Fruit fly (Drosophila melanogaster): ENCODE data around the gene Srp54k.

DNA sequence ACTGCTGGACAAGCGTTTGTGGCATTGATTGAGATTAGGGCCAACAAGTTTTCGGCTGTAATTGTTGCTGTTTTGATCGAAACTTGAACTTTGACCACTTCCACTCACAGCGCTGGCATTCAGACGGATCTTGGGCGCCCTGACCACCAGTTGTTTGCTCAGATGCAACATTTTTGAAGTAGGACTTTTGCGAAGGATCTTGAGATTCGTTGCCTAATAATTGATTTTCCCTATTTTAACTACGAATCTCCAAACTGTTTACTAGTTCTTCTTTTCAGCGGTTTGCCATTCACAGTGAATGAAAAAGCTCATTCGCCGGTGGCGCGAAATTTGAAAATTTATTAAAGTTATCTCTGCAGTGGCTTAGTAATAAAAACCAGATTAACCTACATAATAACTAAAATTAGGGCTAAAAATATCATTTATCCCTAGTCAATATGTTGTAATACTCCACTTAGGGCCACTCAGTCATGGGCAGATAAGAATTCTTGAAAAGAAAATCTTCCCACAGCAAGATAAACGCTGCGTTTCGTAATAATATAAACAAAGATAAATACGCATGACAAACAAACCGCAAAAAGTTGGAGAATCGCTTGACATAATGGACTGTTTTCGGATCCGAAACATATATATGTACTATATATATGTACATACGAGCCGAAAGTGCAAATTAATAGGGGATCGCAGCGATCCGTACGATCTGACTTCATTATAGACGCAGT, 10.9 kb upstream of the Srp54k start, which contains the start of the genes Dhrs4 and Gdap1:
- no peak for TF ChIP-seq CG4707 (GFP tag; optimal IDR thresholded peaks at IDR 0.05)
- no peak for TF ChIP-seq cwo (GFP tag; optimal IDR thresholded peaks at IDR 0.05)
- TF ChIP-seq klu (GFP tag; IDR thresholded peaks at IDR 0.05), result no peak
- TF ChIP-seq Kr (GFP tag; optimal IDR thresholded peaks at IDR 0.05), result no peak
- TF ChIP-seq CG14860 (GFP tag; IDR thresholded peaks at IDR 0.05; ENCODE audit: partially characterized antibody), result no peak
- no peak for TF ChIP-seq jigr1 (GFP tag; IDR thresholded peaks at IDR 0.05)
- TF ChIP-seq pnt (GFP tag; optimal IDR thresholded peaks at IDR 0.05), result no peak

All from whole organism, embryonic.